Worm (Caenorhabditis elegans) whole organism, young adult: ENCODE results near the gene F44A2.5.
A peak's percentile ranks its signal among the peaks of the same experiment; 100 is the strongest.

Experiments
- C17E4.6 ChIP-seq: fragments of 200-800 bp; sonication (Bioruptor generic); IDR thresholded peaks from 2 replicates; pipeline ENCODE4 v1.3.6; 2022; ENCODE audit warnings: missing genetic modification reagents, missing genetic modification characterization, missing compliant biosample characterization
- F10E7.11 ChIP-seq: sonication (generic microtip); optimal IDR thresholded peaks from 2 replicates; lab custom pipeline; 2017; ENCODE audit warnings: mild to moderate bottlenecking, missing genetic modification characterization, moderate library complexity, missing compliant biosample characterization
- F23B12.7 ChIP-seq: sonication (generic microtip); optimal IDR thresholded peaks from 2 replicates; lab custom pipeline; 2017; ENCODE audit warnings: missing genetic modification characterization, mild to moderate bottlenecking, missing compliant biosample characterization, antibody characterized with exemption, moderate library complexity; ENCODE audit not compliant: insufficient read depth
- F33H1.4 ChIP-seq: fragments of 200-800 bp; sonication (Bioruptor generic); IDR thresholded peaks from 2 replicates; pipeline ENCODE4 v1.3.6; 2022; ENCODE audit warnings: missing genetic modification reagents, missing genetic modification characterization, missing compliant biosample characterization
- F57C9.4 ChIP-seq: sonication (generic microtip); optimal IDR thresholded peaks from 2 replicates; lab custom pipeline; 2017; ENCODE audit warnings: mild to moderate bottlenecking, missing genetic modification characterization, missing compliant biosample characterization
- K11D2.4 ChIP-seq: fragments of 200-800 bp; sonication (Bioruptor generic); IDR thresholded peaks from 2 replicates; pipeline ENCODE4 v1.3.6; 2022; ENCODE audit warnings: missing genetic modification reagents, missing genetic modification characterization, missing compliant biosample characterization
- K12H6.12 ChIP-seq: fragments of 200-800 bp; sonication (Bioruptor generic); optimal IDR thresholded peaks from 2 replicates; lab custom pipeline; 2018; ENCODE audit warnings: mild to moderate bottlenecking, missing genetic modification characterization, missing compliant biosample characterization
- T07F8.4 ChIP-seq: sonication (generic microtip); optimal IDR thresholded peaks from 2 replicates; lab custom pipeline; 2016; ENCODE audit warnings: mild to moderate bottlenecking, missing genetic modification characterization, moderate library complexity, missing compliant biosample characterization
- Y53G8AR.9 ChIP-seq: fragments of 200-800 bp; sonication (Bioruptor generic); conservative IDR thresholded peaks from 2 replicates; pipeline ENCODE4 v1.3.6; 2022; ENCODE audit warnings: missing genetic modification reagents, missing genetic modification characterization, missing compliant biosample characterization
- Y95B8A.8 ChIP-seq: fragments of 200-800 bp; sonication (Bioruptor generic); IDR thresholded peaks from 2 replicates; pipeline ENCODE4 v1.3.6; 2022; ENCODE audit warnings: missing genetic modification reagents, missing genetic modification characterization, missing compliant biosample characterization
- ZK185.1 ChIP-seq: sonication (generic microtip); optimal IDR thresholded peaks from 2 replicates; lab custom pipeline; 2016; ENCODE audit warnings: mild to moderate bottlenecking, missing genetic modification characterization, missing compliant biosample characterization; ENCODE audit not compliant: poor library complexity, severe bottlenecking
- aptf-2 ChIP-seq: fragments of 200-800 bp; sonication (Bioruptor generic); conservative IDR thresholded peaks from 2 replicates; pipeline ENCODE4 v1.3.6; 2022; ENCODE audit warnings: missing genetic modification reagents, missing genetic modification characterization, missing compliant biosample characterization
- aptf-3 ChIP-seq: fragments of 200-800 bp; sonication (Bioruptor generic); IDR thresholded peaks from 2 replicates; pipeline ENCODE4 v1.3.6; 2022; ENCODE audit warnings: missing genetic modification characterization, missing compliant biosample characterization
- attf-5 ChIP-seq: fragments of 200-800 bp; sonication (Bioruptor generic); optimal IDR thresholded peaks from 2 replicates; lab custom pipeline; 2018; ENCODE audit warnings: mild to moderate bottlenecking, missing genetic modification characterization, missing compliant biosample characterization
- ccch-3 ChIP-seq: fragments of 200-800 bp; sonication (Bioruptor generic); optimal IDR thresholded peaks from 2 replicates; lab custom pipeline; 2018; ENCODE audit warnings: mild to moderate bottlenecking, missing genetic modification characterization, missing compliant biosample characterization
- cebp-1 ChIP-seq, 2 experiments: fragments of 200-800 bp in 1 of 2; sonication (Bioruptor generic) in 1 of 2; sonication (generic microtip) in 1 of 2; IDR thresholded peaks in 1 of 2; optimal IDR thresholded peaks in 1 of 2; 2 replicates each; pipeline versions ENCODE4 v1.3.6 to Lab custom; 2017 to 2022; ENCODE audit warnings: missing compliant biosample characterization in 2 of 2, missing genetic modification characterization in 2 of 2, mild to moderate bottlenecking in 1 of 2, missing genetic modification reagents in 1 of 2, moderate library complexity in 1 of 2
- ceh-91 ChIP-seq: fragments of 200-800 bp; sonication (Bioruptor generic); IDR thresholded peaks from 2 replicates; pipeline ENCODE4 v1.3.6; 2022; ENCODE audit warnings: missing genetic modification reagents, missing genetic modification characterization, missing compliant biosample characterization
- die-1 ChIP-seq: sonication (generic microtip); optimal IDR thresholded peaks from 2 replicates; lab custom pipeline; 2016; ENCODE audit warnings: missing genotype, mild to moderate bottlenecking, missing genetic modification characterization, missing compliant biosample characterization
- dpff-1 ChIP-seq: sonication (generic microtip); optimal IDR thresholded peaks from 2 replicates; lab custom pipeline; 2017; ENCODE audit warnings: mild to moderate bottlenecking, missing genetic modification characterization, missing compliant biosample characterization
- dpl-1 ChIP-seq: fragments of 150-350 bp; optimal IDR thresholded peaks from 2 replicates; lab custom pipeline; 2014; ENCODE audit warnings: missing biosample characterization, missing genetic modification reagents, missing genetic modification characterization
- egl-18 ChIP-seq: fragments of 200-800 bp; sonication (Bioruptor generic); IDR thresholded peaks from 2 replicates; pipeline ENCODE4 v1.3.6; 2022; ENCODE audit warnings: missing genetic modification reagents, missing genetic modification characterization, missing compliant biosample characterization
- ekl-4 ChIP-seq: fragments of 200-800 bp; sonication (Bioruptor generic); IDR thresholded peaks from 2 replicates; pipeline ENCODE4 v1.3.6; 2022; ENCODE audit warnings: missing genetic modification reagents, missing genetic modification characterization, missing compliant biosample characterization
- ets-4 ChIP-seq: fragments of 200-800 bp; sonication (Bioruptor generic); optimal IDR thresholded peaks from 2 replicates; lab custom pipeline; 2018; ENCODE audit warnings: mild to moderate bottlenecking, missing genetic modification characterization, missing compliant biosample characterization
- fkh-3 ChIP-seq: sonication (generic microtip); optimal IDR thresholded peaks from 2 replicates; lab custom pipeline; 2016; ENCODE audit warnings: mild to moderate bottlenecking, missing genetic modification characterization, missing compliant biosample characterization
- hlh-26 ChIP-seq: fragments of 200-800 bp; sonication (Bioruptor generic); conservative IDR thresholded peaks from 2 replicates; pipeline ENCODE4 v1.3.6; 2022; ENCODE audit warnings: missing genetic modification reagents, missing genetic modification characterization, missing compliant biosample characterization
- hmg-20 ChIP-seq: fragments of 200-800 bp; sonication (Bioruptor generic); IDR thresholded peaks from 2 replicates; pipeline ENCODE4 v1.3.6; 2022; ENCODE audit warnings: missing genetic modification reagents, missing genetic modification characterization, missing compliant biosample characterization
- hsf-1 ChIP-seq: fragments of 200-800 bp; sonication (Bioruptor generic); IDR thresholded peaks from 2 replicates; pipeline ENCODE4 v1.3.6; 2022; ENCODE audit warnings: missing genetic modification reagents, missing genetic modification characterization, missing compliant biosample characterization
- let-607 ChIP-seq, 2 experiments: fragments of 200-800 bp in 1 of 2; sonication (Bioruptor generic) in 1 of 2; sonication (generic microtip) in 1 of 2; optimal IDR thresholded peaks; 2 replicates each; lab custom pipeline; 2016 to 2018; ENCODE audit warnings: mild to moderate bottlenecking in 2 of 2, missing compliant biosample characterization in 2 of 2, missing genetic modification characterization in 2 of 2, moderate library complexity in 2 of 2, missing genotype in 1 of 2
- lin-54 ChIP-seq: fragments of 200-800 bp; sonication (Bioruptor generic); optimal IDR thresholded peaks from 2 replicates; lab custom pipeline; 2018; ENCODE audit warnings: mild to moderate bottlenecking, missing genetic modification characterization, missing compliant biosample characterization
- lsl-1 ChIP-seq: fragments of 200-800 bp; sonication (Bioruptor generic); optimal IDR thresholded peaks from 2 replicates; lab custom pipeline; 2018; ENCODE audit warnings: mild to moderate bottlenecking, missing genetic modification characterization, moderate library complexity, missing compliant biosample characterization
- madf-3 ChIP-seq: fragments of 200-800 bp; sonication (Bioruptor generic); IDR thresholded peaks from 2 replicates; pipeline ENCODE4 v1.3.6; 2022; ENCODE audit warnings: missing genetic modification reagents, missing genetic modification characterization, missing compliant biosample characterization
- madf-8 ChIP-seq: fragments of 200-800 bp; sonication (Bioruptor generic); conservative IDR thresholded peaks from 2 replicates; pipeline ENCODE4 v1.3.6; 2022; ENCODE audit warnings: missing genetic modification reagents, missing genetic modification characterization, missing compliant biosample characterization
- nfyb-1 ChIP-seq: fragments of 200-800 bp; sonication (Bioruptor generic); IDR thresholded peaks from 2 replicates; pipeline ENCODE4 v1.3.6; 2022; ENCODE audit warnings: missing genetic modification reagents, missing genetic modification characterization, missing compliant biosample characterization
- nhr-27 ChIP-seq: fragments of 200-800 bp; sonication (Bioruptor generic); optimal IDR thresholded peaks from 2 replicates; lab custom pipeline; 2018; ENCODE audit warnings: mild to moderate bottlenecking, missing genetic modification characterization, moderate library complexity, missing compliant biosample characterization
- pha-4 ChIP-seq: fragments of 150-350 bp; sonication (generic microtip); optimal IDR thresholded peaks from 2 replicates; lab custom pipeline; 2014; ENCODE audit warnings: missing biosample characterization, missing genetic modification reagents, missing genetic modification characterization
- rcor-1 ChIP-seq: fragments of 200-800 bp; sonication (Bioruptor generic); IDR thresholded peaks from 2 replicates; pipeline ENCODE4 v1.3.6; 2022; ENCODE audit warnings: missing genetic modification reagents, missing genetic modification characterization, missing compliant biosample characterization
- rec-8 ChIP-seq, 2 experiments: sonication (generic microtip); optimal IDR thresholded peaks; 2 replicates each; lab custom pipeline; 2016; ENCODE audit warnings: mild to moderate bottlenecking in 2 of 2, missing genetic modification characterization in 2 of 2, missing genetic modification reagents in 2 of 2, missing genotype in 2 of 2, missing biosample characterization in 1 of 2, missing compliant biosample characterization in 1 of 2, moderate library complexity in 1 of 2
- repo-1 ChIP-seq: sonication (generic microtip); optimal IDR thresholded peaks from 2 replicates; lab custom pipeline; 2017; ENCODE audit warnings: mild to moderate bottlenecking, missing genetic modification characterization, missing compliant biosample characterization
- sdz-38 ChIP-seq: sonication (generic microtip); optimal IDR thresholded peaks from 2 replicates; lab custom pipeline; 2016; ENCODE audit warnings: missing genotype, missing genetic modification characterization, missing compliant biosample characterization
- tlf-1 ChIP-seq: fragments of 200-800 bp; sonication (Bioruptor generic); optimal IDR thresholded peaks from 2 replicates; lab custom pipeline; 2018; ENCODE audit warnings: mild to moderate bottlenecking, missing genetic modification characterization, missing compliant biosample characterization
- unc-130 ChIP-seq: sonication (generic microtip); optimal IDR thresholded peaks from 2 replicates; lab custom pipeline; 2016; ENCODE audit warnings: missing genetic modification reagents, missing genetic modification characterization, missing compliant biosample characterization
- ztf-18 ChIP-seq: sonication (generic microtip); optimal IDR thresholded peaks from 2 replicates; lab custom pipeline; 2016; ENCODE audit warnings: missing genotype, mild to moderate bottlenecking, missing genetic modification characterization, missing compliant biosample characterization
- ztf-28 ChIP-seq: fragments of 200-800 bp; sonication (Bioruptor generic); IDR thresholded peaks from 2 replicates; pipeline ENCODE4 v1.3.6; 2022; ENCODE audit warnings: missing genetic modification reagents, missing genetic modification characterization, missing compliant biosample characterization
- ztf-3 ChIP-seq: fragments of 200-800 bp; sonication (Bioruptor generic); optimal IDR thresholded peaks from 2 replicates; lab custom pipeline; 2018; ENCODE audit warnings: mild to moderate bottlenecking, missing genetic modification characterization, missing compliant biosample characterization
- ztf-6 ChIP-seq: fragments of 200-800 bp; sonication (Bioruptor generic); IDR thresholded peaks from 2 replicates; pipeline ENCODE4 v1.3.6; 2022; ENCODE audit warnings: missing genetic modification reagents, missing genetic modification characterization, missing compliant biosample characterization

Gene F44A2.5

ce11 chrV:9336462-9336861, 39.0 kb downstream of the F44A2.5 start, which contains the start of gene coq-6:
coq-6 (plus strand) TSS chrV:9336762.
- TF ChIP-seq cebp-1 (GFP tag; IDR thresholded peaks at IDR 0.05; lab: Robert Waterston, UW) (no peak), cebp-1 (tag; optimal IDR thresholded peaks at IDR 0.05; lab: Kevin White, UChicago) (peak; percentile 1), fkh-3 (tag; lab: Kevin White, UChicago) (no peak)

DNA sequence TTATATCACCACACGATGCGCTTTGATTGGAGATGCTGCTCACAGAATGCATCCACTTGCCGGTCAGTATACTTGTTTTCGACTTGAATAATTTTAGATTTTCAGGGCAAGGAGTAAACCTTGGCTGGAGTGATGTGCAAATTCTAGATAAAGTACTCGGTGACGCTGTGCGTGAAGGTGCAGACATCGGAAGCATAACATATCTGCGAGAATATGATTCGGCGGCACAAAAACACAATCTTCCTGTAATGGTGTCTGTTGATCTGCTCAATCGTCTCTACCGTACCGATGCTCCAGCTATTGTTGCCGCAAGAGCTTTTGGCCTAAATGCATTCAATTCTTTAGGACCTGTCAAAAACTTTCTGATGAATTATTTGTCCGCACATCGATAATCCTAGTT, 41.0 kb downstream of the F44A2.5 start:
- TF ChIP-seq C17E4.6 (GFP tag; lab: Robert Waterston, UW) (no peak), hsf-1 (GFP tag; lab: Robert Waterston, UW) (no peak), ZK185.1 (tag; lab: Kevin White, UChicago) (peak; percentile 75), ztf-3 (no peak), F23B12.7 (tag; lab: Kevin White, UChicago) (no peak), let-607 (tag; optimal IDR thresholded peaks at IDR 0.05; lab: Kevin White, UChicago) (no peak), egl-18 (no peak), ztf-28 (GFP tag; lab: Robert Waterston, UW) (0 out of 2 replicates have a peak, but pooled peaks have one; percentile 61), madf-8 (GFP tag; lab: Robert Waterston, UW) (no peak), F10E7.11 (tag; lab: Kevin White, UChicago) (no peak), pha-4 (tag; lab: Kevin White, UChicago) (no peak), die-1 (tag; lab: Kevin White, UChicago) (no peak), madf-3 (GFP tag; lab: Robert Waterston, UW) (0 out of 2 replicates have a peak, but pooled peaks have one; percentile 7), cebp-1 (GFP tag; IDR thresholded peaks at IDR 0.05; lab: Robert Waterston, UW) (0 out of 2 replicates have a peak, but pooled peaks have one; percentile 22), cebp-1 (tag; optimal IDR thresholded peaks at IDR 0.05; lab: Kevin White, UChicago) (peak; percentile 58), sdz-38 (no peak), dpl-1 (GFP tag; lab: Kevin White, UChicago) (no peak), aptf-3 (GFP tag; lab: Robert Waterston, UW) (no peak), fkh-3 (tag; lab: Kevin White, UChicago) (no peak), repo-1 (tag; lab: Kevin White, UChicago) (peak; percentile 83), ztf-18 (tag; lab: Kevin White, UChicago) (no peak), T07F8.4 (tag; lab: Kevin White, UChicago) (no peak), hlh-26 (GFP tag; lab: Robert Waterston, UW) (no peak), K11D2.4 (GFP tag; lab: Robert Waterston, UW) (no peak), attf-5 (peak; percentile 17), ets-4 (GFP tag; lab: Kevin White, UChicago) (no peak), F33H1.4 (GFP tag; lab: Robert Waterston, UW) (no peak), dpff-1 (tag; lab: Kevin White, UChicago) (no peak), Y53G8AR.9 (GFP tag; lab: Robert Waterston, UW) (peak; percentile 58; the same call in 1 of the 2 replicates), Y95B8A.8 (GFP tag; lab: Robert Waterston, UW) (no peak), lsl-1 (GFP tag; lab: Kevin White, UChicago) (no peak), nhr-27 (no peak), tlf-1 (peak; percentile 57), ekl-4 (GFP tag; lab: Robert Waterston, UW) (no peak), aptf-2 (no peak), ceh-91 (GFP tag; lab: Robert Waterston, UW) (no peak), ccch-3 (GFP tag; lab: Kevin White, UChicago) (no peak), hmg-20 (no peak), nfyb-1 (GFP tag; lab: Robert Waterston, UW) (no peak; the same call in 1 of the 2 replicates), rec-8 (tag; optimal IDR thresholded peaks at IDR 0.05; lab: Kevin White, UChicago) (no peak), F57C9.4 (tag; lab: Kevin White, UChicago) (no peak), rcor-1 (GFP tag; lab: Robert Waterston, UW) (no peak), lin-54 (GFP tag; lab: Kevin White, UChicago) (no peak), K12H6.12 (no peak), ztf-6 (GFP tag; lab: Robert Waterston, UW) (no peak), unc-130 (GFP tag; lab: Kevin White, UChicago) (no peak)
